Fruit fly (Drosophila melanogaster): ENCODE results near the gene CG4686.

Gene CG4686

dm6 chr3R:19901742-19902141 lies 37.4 kb downstream of the CG4686 start:
- TF ChIP-seq N (GFP tag; optimal IDR thresholded peaks at IDR 0.05), result no peak
- no peak for TF ChIP-seq Rel (GFP tag; optimal IDR thresholded peaks at IDR 0.05)
- TF ChIP-seq Rel (tag; optimal IDR thresholded peaks at IDR 0.05), result peak; percentile 62

dm6 chr3R:19902328-19902727 lies 38.0 kb downstream of the CG4686 start:
- TF ChIP-seq Hr83 (GFP tag; optimal IDR thresholded peaks at IDR 0.05; ENCODE audit: poor library complexity, severe bottlenecking) (no peak), dsf (GFP tag; optimal IDR thresholded peaks at IDR 0.05; ENCODE audit: borderline replicate concordance) (no peak), woc (GFP tag; optimal IDR thresholded peaks at IDR 0.05) (no peak), Mio (GFP tag; optimal IDR thresholded peaks at IDR 0.05) (no peak), Dif (GFP tag; optimal IDR thresholded peaks at IDR 0.05; ENCODE audit: partially characterized antibody) (no peak), h (GFP tag; optimal IDR thresholded peaks at IDR 0.05) (no peak), CG9705 (GFP tag; optimal IDR thresholded peaks at IDR 0.05) (no peak), psq (GFP tag; optimal IDR thresholded peaks at IDR 0.05) (no peak), br (GFP tag; optimal IDR thresholded peaks at IDR 0.05) (no peak), usp (GFP tag; optimal IDR thresholded peaks at IDR 0.05) (no peak), foxo (GFP tag; optimal IDR thresholded peaks at IDR 0.05) (no peak), CrebA (GFP tag; optimal IDR thresholded peaks at IDR 0.05; ENCODE audit: borderline replicate concordance) (no peak)

dm6 chr3R:19902926-19903739 lies 38.8 kb downstream of the CG4686 start, which contains the start of gene ClpX:
TSS of gene ClpX (minus strand) at chr3R:19903689.
- TF ChIP-seq Rel (GFP tag; optimal IDR thresholded peaks at IDR 0.05) (no peak), Rel (tag; optimal IDR thresholded peaks at IDR 0.05) (peak; percentile 63), Myc (optimal IDR thresholded peaks at IDR 0.05) (peak; percentile 77), woc (GFP tag; optimal IDR thresholded peaks at IDR 0.05) (peak; percentile 77), dmrt93B (GFP tag; optimal IDR thresholded peaks at IDR 0.05) (no peak)

- TF ChIP-seq HLH106 (tag; optimal IDR thresholded peaks at IDR 0.05) (peak; percentile 49), Hnf4 (GFP tag; optimal IDR thresholded peaks at IDR 0.05) (peak; percentile 39), Rel (GFP tag; optimal IDR thresholded peaks at IDR 0.05) (no peak), Rel (tag; optimal IDR thresholded peaks at IDR 0.05) (peak; percentile 93), sage (GFP tag; optimal IDR thresholded peaks at IDR 0.05) (no peak), foxo (GFP tag; optimal IDR thresholded peaks at IDR 0.05) (peak in 1 of 2 experiments; percentile 68), dl (GFP tag; optimal IDR thresholded peaks at IDR 0.05; ENCODE audit: insufficient read depth in 1 of 2, partially characterized antibody in 2 of 2) (no peak), rgr (GFP tag; optimal IDR thresholded peaks at IDR 0.05) (peak; percentile 56), dsf (GFP tag; optimal IDR thresholded peaks at IDR 0.05; ENCODE audit: borderline replicate concordance) (peak; percentile 8), woc (GFP tag; optimal IDR thresholded peaks at IDR 0.05) (peak; percentile 40), fru (GFP tag; optimal IDR thresholded peaks at IDR 0.05) (peak; percentile 62), ey (GFP tag; optimal IDR thresholded peaks at IDR 0.05) (peak; percentile 59), CrebA (GFP tag; optimal IDR thresholded peaks at IDR 0.05; ENCODE audit: borderline replicate concordance) (no peak), Myc (optimal IDR thresholded peaks at IDR 0.05) (peak; percentile 49), Jra (GFP tag; optimal IDR thresholded peaks at IDR 0.05) (peak; percentile 73), Vsx2 (GFP tag; optimal IDR thresholded peaks at IDR 0.05; ENCODE audit: partially characterized antibody) (no peak), GATAd (GFP tag; optimal IDR thresholded peaks at IDR 0.05) (no peak), OdsH (GFP tag; optimal IDR thresholded peaks at IDR 0.05) (peak; percentile 37), sv (GFP tag; optimal IDR thresholded peaks at IDR 0.05) (peak; percentile 56), Hr83 (GFP tag; optimal IDR thresholded peaks at IDR 0.05; ENCODE audit: poor library complexity, severe bottlenecking) (peak; percentile 74), br (GFP tag; optimal IDR thresholded peaks at IDR 0.05) (peak; percentile 72), Sp1 (GFP tag; optimal IDR thresholded peaks at IDR 0.05) (peak; percentile 65), Abd-B (GFP tag; optimal IDR thresholded peaks at IDR 0.05) (no peak), psq (GFP tag; optimal IDR thresholded peaks at IDR 0.05) (peak; percentile 35), CG9705 (GFP tag; optimal IDR thresholded peaks at IDR 0.05) (peak; percentile 48), h (GFP tag; optimal IDR thresholded peaks at IDR 0.05) (peak; percentile 81)
These were observed 40.6 kb downstream of the CG4686 start, which contains the start of the genes Surf6 and RhoGAP92B for dm6 chr3R:19904865-19905373. TSS of gene Surf6 (minus strand) at chr3R:19904868. TSS of gene RhoGAP92B (plus strand) at chr3R:19905164.

Data from whole organism, wandering third instar larva.